Fruit fly (Drosophila melanogaster): Measurements from ENCODE around the gene RpS21.

RpS21 gene

dm6 chr2L:2872968-2873728 lies 17.3 kb downstream of the RpS21 start (continued):
- no peak for TF ChIP-seq eyg (GFP tag; optimal IDR thresholded peaks at IDR 0.05)
- TF ChIP-seq Adf1 (GFP tag; IDR thresholded peaks at IDR 0.05): no peak
- TF ChIP-seq dan (GFP tag; IDR thresholded peaks at IDR 0.05): no peak
- no peak for TF ChIP-seq Chrac-16 (GFP tag; optimal IDR thresholded peaks at IDR 0.05)
- no peak for TF ChIP-seq Gsc (GFP tag; IDR thresholded peaks at IDR 0.05)
- no peak for TF ChIP-seq Tbp (GFP tag; optimal IDR thresholded peaks at IDR 0.05)
- TF ChIP-seq Dbx (GFP tag; IDR thresholded peaks at IDR 0.05): no peak
- TF ChIP-seq CG8765 (GFP tag; IDR thresholded peaks at IDR 0.05): no peak
- no peak for TF ChIP-seq phol (tag; optimal IDR thresholded peaks at IDR 0.05)
- no peak for TF ChIP-seq unc-4 (GFP tag; IDR thresholded peaks at IDR 0.05; ENCODE audit: partially characterized antibody)
- TF ChIP-seq CG10366 (GFP tag; IDR thresholded peaks at IDR 0.05): peak; percentile 33
- TF ChIP-seq CG3847 (GFP tag; IDR thresholded peaks at IDR 0.05): peak; percentile 27; the same call in 1 of the 2 replicates
- no peak for TF ChIP-seq gcm2 (GFP tag; optimal IDR thresholded peaks at IDR 0.05)
- no peak for TF ChIP-seq ara (GFP tag; IDR thresholded peaks at IDR 0.05)
- no peak for TF ChIP-seq CG1529 (GFP tag; optimal IDR thresholded peaks at IDR 0.05)
- peak; percentile 9; the same call in 1 of the 4 replicates for TF ChIP-seq Gug (GFP tag; IDR thresholded peaks at IDR 0.05)
- TF ChIP-seq run (tag; optimal IDR thresholded peaks at IDR 0.05): no peak
- no peak for TF ChIP-seq CG8359 (GFP tag; optimal IDR thresholded peaks at IDR 0.05; ENCODE audit: borderline replicate concordance)
- TF ChIP-seq Sin3A (optimal IDR thresholded peaks at IDR 0.05): no peak
- peak; percentile 6 for TF ChIP-seq CG13624 (GFP tag; optimal IDR thresholded peaks at IDR 0.05)
- TF ChIP-seq Kr (GFP tag; optimal IDR thresholded peaks at IDR 0.05): no peak
- peak; percentile 12 for TF ChIP-seq grau (tag; optimal IDR thresholded peaks at IDR 0.05)
- TF ChIP-seq CG13894 (tag; optimal IDR thresholded peaks at IDR 0.05): no peak
- TF ChIP-seq bbx (GFP tag; IDR thresholded peaks at IDR 0.05; ENCODE audit: partially characterized antibody): no peak
- TF ChIP-seq Nf-YA (GFP tag; IDR thresholded peaks at IDR 0.05): no peak
- no peak for TF ChIP-seq bowl (GFP tag; IDR thresholded peaks at IDR 0.05)
- TF ChIP-seq hbn (GFP tag; IDR thresholded peaks at IDR 0.05; ENCODE audit: partially characterized antibody): no peak
- TF ChIP-seq Hand (GFP tag; optimal IDR thresholded peaks at IDR 0.05): no peak
- no peak for TF ChIP-seq ac (GFP tag; optimal IDR thresholded peaks at IDR 0.05)
- TF ChIP-seq CG8089 (GFP tag; optimal IDR thresholded peaks at IDR 0.05): peak; percentile 33
- no peak for TF ChIP-seq B-H1 (GFP tag; IDR thresholded peaks at IDR 0.05)
- no peak for TF ChIP-seq Fer2 (tag; optimal IDR thresholded peaks at IDR 0.05)
- no peak for TF ChIP-seq CG17328 (GFP tag; IDR thresholded peaks at IDR 0.05)
- no peak for TF ChIP-seq CG9876 (GFP tag; optimal IDR thresholded peaks at IDR 0.05)
- no peak for TF ChIP-seq fd102C (GFP tag; optimal IDR thresholded peaks at IDR 0.05)
- TF ChIP-seq kni (GFP tag; optimal IDR thresholded peaks at IDR 0.05): no peak
- no peak for TF ChIP-seq az2 (GFP tag; optimal IDR thresholded peaks at IDR 0.05)
- TF ChIP-seq pnt (GFP tag; optimal IDR thresholded peaks at IDR 0.05): no peak
- TF ChIP-seq sr (GFP tag; IDR thresholded peaks at IDR 0.05): peak; percentile 66; the same call in 1 of the 3 replicates
- TF ChIP-seq CG12104 (GFP tag; optimal IDR thresholded peaks at IDR 0.05): no peak
- peak; percentile 85 for TF ChIP-seq sens (GFP tag)
- TF ChIP-seq CG12299 (tag; optimal IDR thresholded peaks at IDR 0.05): no peak
- TF ChIP-seq Hr39 (optimal IDR thresholded peaks at IDR 0.05): no peak
- TF ChIP-seq Awh (GFP tag; IDR thresholded peaks at IDR 0.05): no peak
- TF ChIP-seq ci (GFP tag; IDR thresholded peaks at IDR 0.05): peak; percentile 43; the same call in 2 of the 3 replicates
- no peak for TF ChIP-seq CG13123 (GFP tag; optimal IDR thresholded peaks at IDR 0.05)
- no peak for TF ChIP-seq lov (optimal IDR thresholded peaks at IDR 0.05)
- no peak for TF ChIP-seq lov (GFP tag; IDR thresholded peaks at IDR 0.05)
- TF ChIP-seq toy (GFP tag; IDR thresholded peaks at IDR 0.05): peak; percentile 47; the same call in 1 of the 2 replicates
- no peak for TF ChIP-seq trh (GFP tag; optimal IDR thresholded peaks at IDR 0.05)
- TF ChIP-seq sqz (GFP tag; optimal IDR thresholded peaks at IDR 0.05): no peak
- TF ChIP-seq CG7963 (GFP tag; IDR thresholded peaks at IDR 0.05; ENCODE audit: partially characterized antibody): no peak

All from whole organism, embryonic.